Fruit fly (Drosophila melanogaster): ENCODE measurements around the gene msl-1.
A peak's percentile ranks its signal among the peaks of the same experiment; 100 is the strongest.

The msl-1 gene

dm6 chr2L:18647857-18648652 is 40.5 kb downstream of the msl-1 start (continued):
- TF ChIP-seq lola (GFP tag; optimal IDR thresholded peaks at IDR 0.05), result peak in 1 of 3 experiments; percentile 66
- no peak for TF ChIP-seq tll (GFP tag; optimal IDR thresholded peaks at IDR 0.05)
- TF ChIP-seq bsh (GFP tag; optimal IDR thresholded peaks at IDR 0.05), result peak; percentile 3 to 77
- no peak for TF ChIP-seq fru (optimal IDR thresholded peaks at IDR 0.05)
- TF ChIP-seq CG17568 (GFP tag; optimal IDR thresholded peaks at IDR 0.05), result no peak
- TF ChIP-seq CG10543 (GFP tag; optimal IDR thresholded peaks at IDR 0.05), result no peak
- no peak for TF ChIP-seq Mes4 (GFP tag; optimal IDR thresholded peaks at IDR 0.05)
- TF ChIP-seq Dp (GFP tag; optimal IDR thresholded peaks at IDR 0.05), result no peak
- no peak for TF ChIP-seq z (GFP tag; IDR thresholded peaks at IDR 0.05)
- no peak for TF ChIP-seq D19B (GFP tag; optimal IDR thresholded peaks at IDR 0.05)
- peak; percentile 8 for TF ChIP-seq CG10267 (tag; optimal IDR thresholded peaks at IDR 0.05)
- no peak for TF ChIP-seq CG6765 (GFP tag; optimal IDR thresholded peaks at IDR 0.05)
- TF ChIP-seq crp (GFP tag; optimal IDR thresholded peaks at IDR 0.05), result no peak
- no peak for TF ChIP-seq Rx (GFP tag; IDR thresholded peaks at IDR 0.05)
- no peak for TF ChIP-seq Gsc (GFP tag; IDR thresholded peaks at IDR 0.05)
- no peak for TF ChIP-seq chm (GFP tag; IDR thresholded peaks at IDR 0.05)
- no peak for TF ChIP-seq HLH54F (GFP tag; optimal IDR thresholded peaks at IDR 0.05)
- TF ChIP-seq CG34422 (GFP tag; IDR thresholded peaks at IDR 0.05), result no peak
- no peak for TF ChIP-seq h (optimal IDR thresholded peaks at IDR 0.05)
- TF ChIP-seq fd64A (GFP tag; optimal IDR thresholded peaks at IDR 0.05), result peak; percentile 18
- no peak for TF ChIP-seq CG6272 (GFP tag; IDR thresholded peaks at IDR 0.05)
- no peak for TF ChIP-seq Gug (GFP tag; IDR thresholded peaks at IDR 0.05)
- no peak for TF ChIP-seq sens-2 (GFP tag; IDR thresholded peaks at IDR 0.05)
- no peak for TF ChIP-seq NC2β (GFP tag; optimal IDR thresholded peaks at IDR 0.05)
- no peak for TF ChIP-seq CkIIα-i1 (GFP tag; IDR thresholded peaks at IDR 0.05)
- no peak for TF ChIP-seq bbx (GFP tag; IDR thresholded peaks at IDR 0.05; ENCODE audit: partially characterized antibody)
- TF ChIP-seq abd-A (tag; optimal IDR thresholded peaks at IDR 0.05), result no peak
- no peak for TF ChIP-seq Eip74EF (GFP tag; optimal IDR thresholded peaks at IDR 0.05)
- no peak for TF ChIP-seq CG3407 (GFP tag; optimal IDR thresholded peaks at IDR 0.05)
- no peak for TF ChIP-seq CG2712 (tag; optimal IDR thresholded peaks at IDR 0.05)
- no peak for TF ChIP-seq CG12769 (tag; optimal IDR thresholded peaks at IDR 0.05)
- TF ChIP-seq Atf-2 (GFP tag; optimal IDR thresholded peaks at IDR 0.05), result no peak
- no peak for TF ChIP-seq zf30C (GFP tag; optimal IDR thresholded peaks at IDR 0.05)
- TF ChIP-seq PHDP (tag; optimal IDR thresholded peaks at IDR 0.05), result peak; percentile 56
- TF ChIP-seq CG10565 (GFP tag; optimal IDR thresholded peaks at IDR 0.05), result no peak
- TF ChIP-seq CG11456 (GFP tag; IDR thresholded peaks at IDR 0.05), result no peak
- no peak for TF ChIP-seq CG12744 (GFP tag; optimal IDR thresholded peaks at IDR 0.05)
- no peak for TF ChIP-seq MTF-1 (GFP tag; optimal IDR thresholded peaks at IDR 0.05; ENCODE audit: borderline replicate concordance)
- TF ChIP-seq CG12942 (GFP tag; optimal IDR thresholded peaks at IDR 0.05), result no peak
- no peak for TF ChIP-seq luna (GFP tag; optimal IDR thresholded peaks at IDR 0.05)
- TF ChIP-seq ab (GFP tag; optimal IDR thresholded peaks at IDR 0.05), result no peak
- TF ChIP-seq CG13296 (GFP tag; optimal IDR thresholded peaks at IDR 0.05), result no peak
- no peak for TF ChIP-seq CG7987 (GFP tag; optimal IDR thresholded peaks at IDR 0.05)
- TF ChIP-seq CG17385 (GFP tag; optimal IDR thresholded peaks at IDR 0.05), result peak; percentile 35
- TF ChIP-seq CG30403 (GFP tag; optimal IDR thresholded peaks at IDR 0.05), result peak; percentile 47
- peak; percentile 50 for TF ChIP-seq CG17328 (GFP tag; IDR thresholded peaks at IDR 0.05)
- no peak for TF ChIP-seq CG8765 (GFP tag; IDR thresholded peaks at IDR 0.05)
- no peak for TF ChIP-seq CG18764 (GFP tag; optimal IDR thresholded peaks at IDR 0.05)
- no peak for TF ChIP-seq HmgD (GFP tag; optimal IDR thresholded peaks at IDR 0.05)
- no peak for TF ChIP-seq CG17186 (GFP tag; optimal IDR thresholded peaks at IDR 0.05)
